Worm (Caenorhabditis elegans) whole organism, mixed stage, embryonic: ENCODE measurements around the gene inx-7.

Experiments
- ces-1 ChIP-seq: fragments of 150-350 bp; optimal IDR thresholded peaks from 2 replicates; lab custom pipeline; 2014; ENCODE audit warnings: missing biosample characterization, missing genetic modification reagents, missing genetic modification characterization
- drap-1 ChIP-seq: fragments of 200-800 bp; sonication (Bioruptor generic); optimal IDR thresholded peaks from 3 replicates; lab custom pipeline; 2018; ENCODE audit warnings: mild to moderate bottlenecking, missing genetic modification characterization, missing compliant biosample characterization
- mep-1 ChIP-seq: fragments of 150-350 bp; optimal IDR thresholded peaks from 2 replicates; lab custom pipeline; 2017; ENCODE audit warnings: missing biosample characterization, missing genetic modification reagents, missing genetic modification characterization, inconsistent platforms
- nhr-28 ChIP-seq: fragments of 150-350 bp; optimal IDR thresholded peaks from 2 replicates; lab custom pipeline; 2014; ENCODE audit warnings: missing biosample characterization, missing genetic modification characterization
- nhr-76 ChIP-seq: sonication (generic microtip); optimal IDR thresholded peaks from 2 replicates; lab custom pipeline; 2017; ENCODE audit warnings: missing biosample characterization, missing genetic modification characterization
- snpc-4 ChIP-seq: fragments of 150-350 bp; optimal IDR thresholded peaks from 2 replicates; lab custom pipeline; 2014; ENCODE audit warnings: missing biosample characterization, missing genetic modification characterization
- sptf-1 ChIP-seq: sonication (generic microtip); optimal IDR thresholded peaks from 2 replicates; lab custom pipeline; 2017; ENCODE audit warnings: mild to moderate bottlenecking, missing genetic modification characterization, moderate library complexity, missing compliant biosample characterization

ce11 chrIV:5949964-5950363 lies 3.5 kb upstream of the inx-7 start:
- TF ChIP-seq ces-1 (no peak), mep-1 (tag; lab: Kevin White, UChicago) (no peak), snpc-4 (tag; lab: Kevin White, UChicago) (no peak), sptf-1 (no peak), drap-1 (GFP tag; lab: Kevin White, UChicago) (no peak), nhr-76 (tag; lab: Kevin White, UChicago) (no peak), nhr-28 (tag; lab: Kevin White, UChicago) (no peak)
